Worm (Caenorhabditis elegans) whole organism, L1 larva: ENCODE measurements around the gene K08D12.8.

Experiments used
- efl-1 ChIP-seq, 4 experiments: fragments of 150-350 bp; optimal IDR thresholded peaks in 3 of 4; peaks in 1 of 4; 1 replicate in 1 of 4; 2 replicates in 3 of 4; lab custom pipeline; 2014; ENCODE audit warnings: missing biosample characterization in 2 of 4, missing genetic modification characterization in 2 of 4, missing genetic modification reagents in 2 of 4
- skn-1 ChIP-seq: fragments of 150-350 bp; optimal IDR thresholded peaks from 2 replicates; lab custom pipeline; 2014; ENCODE audit warnings: missing biosample characterization, missing genetic modification characterization

- TF ChIP-seq skn-1 (no peak), efl-1 (optimal IDR thresholded peaks at IDR 0.05; lab: Kevin White, UChicago) (no peak), efl-1 (GFP tag; optimal IDR thresholded peaks at IDR 0.05 in 1 of 2; lab: Kevin White, UChicago) (peak in 1 of 2 experiments; percentile 89)
Measured at ce11 chrIV:1738892-1739291, 12.9 kb downstream of the K08D12.8 start.
